Fruit fly (Drosophila melanogaster) whole organism, prepupa: ENCODE results near the gene CG4287.

Source experiments
- CG10631 ChIP-seq: fragments of 200-800 bp; sonication (Bioruptor generic); optimal IDR thresholded peaks from 2 replicates; lab custom pipeline; 2016; ENCODE audit warnings: missing biosample characterization, missing genetic modification characterization
- CG10669 ChIP-seq: fragments of 200-800 bp; sonication (Bioruptor generic); optimal IDR thresholded peaks from 3 replicates; lab custom pipeline; 2018; ENCODE audit warnings: missing biosample characterization, mild to moderate bottlenecking, missing genetic modification characterization, moderate library complexity
- CG15336 ChIP-seq: fragments of 200-800 bp; sonication (Bioruptor generic); IDR thresholded peaks from 2 replicates; pipeline ENCODE4 v1.3.6; 2022; ENCODE audit warnings: missing biosample characterization, missing genetic modification characterization
- CG1621 ChIP-seq: fragments of 200-800 bp; sonication (Bioruptor generic); optimal IDR thresholded peaks from 3 replicates; lab custom pipeline; 2018; ENCODE audit warnings: missing biosample characterization, mild to moderate bottlenecking, missing genetic modification characterization
- CG3032 ChIP-seq: fragments of 200-800 bp; optimal IDR thresholded peaks from 2 replicates; lab custom pipeline; 2019; ENCODE audit warnings: missing biosample characterization, mild to moderate bottlenecking, missing genetic modification characterization, moderate library complexity
- CG32006 ChIP-seq: fragments of 200-800 bp; sonication (Bioruptor generic); optimal IDR thresholded peaks from 3 replicates; lab custom pipeline; 2017; ENCODE audit warnings: missing biosample characterization, mild to moderate bottlenecking, missing genetic modification characterization
- CG34406 ChIP-seq: fragments of 200-800 bp; sonication (Bioruptor generic); optimal IDR thresholded peaks from 3 replicates; lab custom pipeline; 2016; ENCODE audit warnings: missing biosample characterization, missing genetic modification characterization
- CG3919 ChIP-seq: fragments of 200-800 bp; sonication (Bioruptor generic); optimal IDR thresholded peaks from 3 replicates; lab custom pipeline; 2016; ENCODE audit warnings: missing biosample characterization, missing genetic modification characterization
- CG6163 ChIP-seq: fragments of 200-800 bp; sonication (Bioruptor generic); IDR thresholded peaks from 3 replicates; pipeline ENCODE4 v1.3.6; 2022; ENCODE audit warnings: missing biosample characterization, missing genetic modification characterization
- CG6276 ChIP-seq: fragments of 200-800 bp; sonication (Bioruptor generic); optimal IDR thresholded peaks from 2 replicates; lab custom pipeline; 2017; ENCODE audit warnings: missing biosample characterization, mild to moderate bottlenecking, missing genetic modification characterization
- CG6792 ChIP-seq: fragments of 200-800 bp; sonication (Bioruptor generic); optimal IDR thresholded peaks from 3 replicates; lab custom pipeline; 2016; ENCODE audit warnings: missing biosample characterization, missing genetic modification characterization
- CG7368 ChIP-seq: fragments of 200-800 bp; sonication (Bioruptor generic); optimal IDR thresholded peaks from 3 replicates; lab custom pipeline; 2016; ENCODE audit warnings: missing biosample characterization, missing genetic modification characterization
- CG8119 ChIP-seq: fragments of 200-800 bp; sonication (Bioruptor generic); IDR thresholded peaks from 3 replicates; pipeline ENCODE4 v1.3.6; 2022; ENCODE audit warnings: missing biosample characterization, missing genetic modification characterization
- CG8319 ChIP-seq: fragments of 200-800 bp; sonication (Bioruptor generic); optimal IDR thresholded peaks from 3 replicates; lab custom pipeline; 2016; ENCODE audit warnings: missing biosample characterization, missing genetic modification characterization
- CG8632 ChIP-seq: fragments of 200-800 bp; sonication (Bioruptor generic); optimal IDR thresholded peaks from 3 replicates; lab custom pipeline; 2016; ENCODE audit warnings: missing biosample characterization, missing genetic modification characterization
- CG9139 ChIP-seq: fragments of 200-800 bp; sonication (Bioruptor generic); optimal IDR thresholded peaks from 3 replicates; lab custom pipeline; 2017; ENCODE audit warnings: missing biosample characterization, mild to moderate bottlenecking, missing genetic modification characterization
- Eip75B ChIP-seq: fragments of 200-800 bp; sonication (Bioruptor generic); optimal IDR thresholded peaks from 3 replicates; lab custom pipeline; 2016; ENCODE audit warnings: missing biosample characterization, missing genetic modification characterization
- Eip78C ChIP-seq: fragments of 200-800 bp; sonication (Bioruptor generic); peaks from one replicate; lab custom pipeline; 2016; ENCODE audit warnings: missing biosample characterization, missing genetic modification characterization
- Eip93F ChIP-seq: fragments of 200-800 bp; sonication (Bioruptor generic); optimal IDR thresholded peaks from 2 replicates; lab custom pipeline; 2016; ENCODE audit warnings: missing biosample characterization, mild to moderate bottlenecking, missing genetic modification characterization
- Ets21C ChIP-seq: fragments of 200-800 bp; sonication (Bioruptor generic); optimal IDR thresholded peaks from 3 replicates; lab custom pipeline; 2016; ENCODE audit warnings: missing biosample characterization, missing genetic modification characterization
- Ets96B ChIP-seq: fragments of 200-800 bp; optimal IDR thresholded peaks from 2 replicates; lab custom pipeline; 2019; ENCODE audit warnings: missing biosample characterization, mild to moderate bottlenecking, missing genetic modification characterization, moderate library complexity
- Gug ChIP-seq: fragments of 200-800 bp; sonication (Bioruptor generic); IDR thresholded peaks from 2 replicates; pipeline ENCODE4 v1.3.6; 2022; ENCODE audit warnings: missing biosample characterization, missing genetic modification characterization
- Hr38 ChIP-seq: sonication (Bioruptor generic); optimal IDR thresholded peaks from 2 replicates; lab custom pipeline; 2016; ENCODE audit warnings: missing biosample characterization, missing genetic modification characterization
- Hr39 ChIP-seq: fragments of 200-800 bp; sonication (Bioruptor generic); optimal IDR thresholded peaks from 2 replicates; lab custom pipeline; 2016; ENCODE audit warnings: missing biosample characterization, missing genetic modification characterization
- Hr4 ChIP-seq: fragments of 200-800 bp; sonication (Bioruptor generic); optimal IDR thresholded peaks from 3 replicates; lab custom pipeline; 2016; ENCODE audit warnings: missing biosample characterization, missing genetic modification characterization
- Lpt ChIP-seq: fragments of 200-800 bp; sonication (Bioruptor generic); optimal IDR thresholded peaks from 3 replicates; lab custom pipeline; 2016; ENCODE audit warnings: missing biosample characterization, missing genetic modification characterization
- Met ChIP-seq: fragments of 200-800 bp; sonication (Bioruptor generic); optimal IDR thresholded peaks from 3 replicates; lab custom pipeline; 2016; ENCODE audit warnings: missing biosample characterization, missing genetic modification characterization
- Sox102F ChIP-seq: fragments of 200-800 bp; sonication (Bioruptor generic); optimal IDR thresholded peaks from 2 replicates; lab custom pipeline; 2016; ENCODE audit warnings: missing biosample characterization, mild to moderate bottlenecking, missing genetic modification characterization
- Sox14 ChIP-seq: fragments of 200-800 bp; sonication (Bioruptor generic); optimal IDR thresholded peaks from 3 replicates; lab custom pipeline; 2016; ENCODE audit warnings: missing biosample characterization, missing genetic modification characterization
- acj6 ChIP-seq: fragments of 200-800 bp; sonication (Bioruptor generic); optimal IDR thresholded peaks from 3 replicates; lab custom pipeline; 2016; ENCODE audit warnings: missing biosample characterization, missing genetic modification characterization
- cyc ChIP-seq: fragments of 200-800 bp; sonication (Bioruptor generic); optimal IDR thresholded peaks from 3 replicates; lab custom pipeline; 2016; ENCODE audit warnings: missing biosample characterization, missing genetic modification characterization
- dsx ChIP-seq: fragments of 200-800 bp; optimal IDR thresholded peaks from 3 replicates; lab custom pipeline; 2019; ENCODE audit warnings: missing biosample characterization, mild to moderate bottlenecking, missing genetic modification characterization, moderate library complexity; ENCODE audit not compliant: poor library complexity, severe bottlenecking
- eg ChIP-seq: fragments of 200-800 bp; sonication (Bioruptor generic); IDR thresholded peaks from 3 replicates; pipeline ENCODE4 v1.3.6; 2022; ENCODE audit warnings: missing biosample characterization, missing genetic modification characterization
- fkh ChIP-seq: fragments of 200-800 bp; sonication (Bioruptor generic); optimal IDR thresholded peaks from 3 replicates; lab custom pipeline; 2017; ENCODE audit warnings: missing biosample characterization, mild to moderate bottlenecking, missing genetic modification characterization, moderate library complexity
- lz ChIP-seq: fragments of 200-800 bp; sonication (Bioruptor generic); optimal IDR thresholded peaks from 3 replicates; lab custom pipeline; 2016; ENCODE audit warnings: missing biosample characterization, missing genetic modification characterization
- pdm3 ChIP-seq: fragments of 200-800 bp; sonication (Bioruptor generic); optimal IDR thresholded peaks from 3 replicates; lab custom pipeline; 2016; ENCODE audit warnings: missing biosample characterization, missing genetic modification characterization
- salr ChIP-seq, 2 experiments: fragments of 200-800 bp; sonication (Bioruptor generic); optimal IDR thresholded peaks; 3 replicates each; lab custom pipeline; 2016 to 2018; ENCODE audit warnings: missing biosample characterization in 2 of 2, missing genetic modification characterization in 2 of 2, mild to moderate bottlenecking in 1 of 2
- spab ChIP-seq: fragments of 200-800 bp; sonication (Bioruptor generic); optimal IDR thresholded peaks from 2 replicates; lab custom pipeline; 2017; ENCODE audit warnings: missing biosample characterization, mild to moderate bottlenecking, missing genetic modification characterization, missing genetic modification reagents
- svp ChIP-seq: fragments of 200-800 bp; sonication (Bioruptor generic); peaks from one replicate; lab custom pipeline; 2016; ENCODE audit warnings: missing biosample characterization, missing genetic modification characterization

Gene CG4287

DNA sequence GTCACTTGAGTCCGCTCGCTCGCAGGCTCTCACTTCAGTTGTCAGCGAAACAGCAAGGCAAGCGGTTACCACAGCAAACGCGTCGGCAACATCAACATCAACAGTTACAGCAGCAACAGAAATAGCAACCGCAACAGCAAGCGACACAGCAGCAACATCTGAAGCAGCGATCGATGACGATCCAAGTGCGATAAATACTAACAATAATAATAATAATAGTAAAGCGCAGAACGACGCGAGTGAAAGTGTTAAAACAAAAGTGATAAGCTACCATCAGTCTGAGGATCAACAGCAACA, 30.9 kb upstream of the CG4287 start:
- TF ChIP-seq CG8119 (no peak), Met (no peak), CG3919 (GFP tag; lab: Kevin White, UChicago) (peak; percentile 2), Hr4 (no peak), CG8319 (GFP tag; lab: Kevin White, UChicago) (no peak), dsx (GFP tag; lab: Kevin White, UChicago) (no peak), Ets21C (GFP tag; lab: Kevin White, UChicago) (no peak), acj6 (GFP tag; lab: Kevin White, UChicago) (no peak), CG9139 (GFP tag; lab: Kevin White, UChicago) (no peak), CG6792 (GFP tag; lab: Kevin White, UChicago) (no peak), CG6276 (GFP tag; lab: Kevin White, UChicago) (no peak), CG1621 (tag; lab: Kevin White, UChicago) (no peak), Ets96B (tag; lab: Kevin White, UChicago) (no peak), cyc (no peak), Sox102F (GFP tag; lab: Kevin White, UChicago) (no peak), Eip78C (GFP tag; lab: Kevin White, UChicago) (peak; percentile 15), lz (GFP tag; lab: Kevin White, UChicago) (no peak), spab (GFP tag; lab: Kevin White, UChicago) (no peak)
- TF ChIP-seq, all 60 proteins: peak for 2

DNA sequence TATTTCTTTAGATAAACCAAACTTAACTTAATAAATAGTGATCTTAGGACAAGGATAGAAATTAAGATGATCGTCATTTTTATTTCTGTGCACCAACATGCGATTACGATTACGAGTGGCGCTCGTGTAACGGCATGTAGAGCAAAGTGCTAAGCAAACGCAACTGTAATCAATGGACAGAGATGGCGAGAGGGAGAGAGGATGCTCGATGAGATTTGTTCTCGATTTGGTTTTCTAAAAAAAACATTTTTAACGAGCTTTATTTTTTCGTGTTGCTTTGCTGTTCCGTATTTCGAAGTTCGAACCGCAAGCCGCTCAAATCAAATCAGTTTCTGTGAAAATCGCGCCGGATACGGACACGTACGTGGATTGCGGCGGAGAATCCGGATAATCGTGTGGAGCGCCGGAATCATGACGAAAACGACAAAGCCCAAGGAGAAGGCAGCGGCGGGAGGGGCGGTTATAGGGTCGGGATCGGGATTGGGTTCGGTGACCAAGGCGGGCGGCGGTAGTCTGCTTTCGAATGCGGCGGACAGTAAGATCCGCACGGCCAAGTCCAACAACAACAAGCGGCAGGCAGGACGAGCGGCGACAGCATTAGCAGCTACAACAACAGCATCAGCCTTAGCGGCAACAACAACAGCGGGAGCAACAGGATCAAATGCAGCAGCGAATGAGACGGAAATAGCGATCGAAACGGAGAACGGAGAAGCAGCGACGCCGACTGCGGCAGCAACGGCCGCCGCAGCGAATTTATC, 30.3 kb upstream of the CG4287 start:
- TF ChIP-seq CG3032 (no peak), Gug (GFP tag; lab: Robert Waterston, UW) (0 out of 2 replicates have a peak, but pooled peaks have one; percentile 13), eg (GFP tag; lab: Robert Waterston, UW) (peak; percentile 45; the same call in 2 of the 3 replicates), CG6163 (GFP tag; lab: Robert Waterston, UW) (0 out of 3 replicates have a peak, but pooled peaks have one; percentile 8), CG6276 (GFP tag; lab: Kevin White, UChicago) (peak; percentile 18), svp (GFP tag; lab: Kevin White, UChicago) (peak; percentile 95), CG10631 (GFP tag; lab: Kevin White, UChicago) (no peak), CG32006 (GFP tag; lab: Kevin White, UChicago) (peak; percentile 17), Eip75B (GFP tag; lab: Kevin White, UChicago) (no peak)
- TF ChIP-seq, all 60 proteins: peak for 6

DNA sequence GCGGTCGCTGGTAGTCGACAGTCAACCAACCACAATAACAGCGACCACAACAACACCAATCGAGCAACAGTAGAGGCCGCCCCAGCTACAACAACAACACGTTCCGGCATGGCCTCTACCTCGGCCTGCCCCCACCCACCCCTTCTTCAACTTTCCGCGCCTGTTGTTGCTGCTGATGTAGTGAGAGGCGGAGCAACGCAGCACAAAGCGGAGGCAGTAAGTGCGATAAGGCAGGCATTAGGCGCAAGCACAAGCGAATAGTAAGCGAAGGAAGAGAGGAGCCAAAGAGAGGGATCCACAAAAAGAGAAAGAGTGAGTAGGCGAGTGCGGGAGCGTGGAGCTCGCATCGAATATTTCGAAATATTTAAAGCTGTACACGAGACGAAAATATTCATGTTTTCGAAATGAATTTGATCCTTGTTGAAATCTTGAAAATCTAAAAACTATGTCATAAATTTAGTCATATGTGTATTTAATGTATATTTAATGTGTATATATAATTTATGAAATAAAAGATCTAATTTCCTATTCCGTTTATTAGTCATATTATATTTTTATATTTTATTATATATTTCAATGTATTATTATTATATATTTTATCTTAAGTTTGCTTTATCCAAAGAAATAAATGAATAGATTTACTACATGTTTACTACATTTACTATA, 29.6 kb upstream of the CG4287 start:
- peak; percentile 36 for TF ChIP-seq Sox14
- peak; percentile 27 for TF ChIP-seq Lpt
- TF ChIP-seq CG6163 (GFP tag; lab: Robert Waterston, UW): peak; percentile 66; the same call in 2 of the 3 replicates
- no peak for TF ChIP-seq CG10669 (GFP tag; lab: Kevin White, UChicago)
- TF ChIP-seq Hr39 (GFP tag; lab: Kevin White, UChicago): no peak
- TF ChIP-seq CG3032: peak; percentile 3
- peak; percentile 50 for TF ChIP-seq fkh (GFP tag; lab: Kevin White, UChicago)
- TF ChIP-seq CG15336: peak; percentile 60
- TF ChIP-seq CG7368 (GFP tag; lab: Kevin White, UChicago): no peak
- TF ChIP-seq Hr38: no peak
- TF ChIP-seq CG8632 (GFP tag; lab: Kevin White, UChicago): peak; percentile 4
- TF ChIP-seq CG10631 (GFP tag; lab: Kevin White, UChicago): no peak
- peak; percentile 29 for TF ChIP-seq Ets96B (tag; lab: Kevin White, UChicago)
- TF ChIP-seq pdm3 (GFP tag; lab: Kevin White, UChicago): no peak
- no peak for TF ChIP-seq Eip93F (GFP tag; lab: Kevin White, UChicago)
- peak; percentile 72 for TF ChIP-seq Eip78C (GFP tag; lab: Kevin White, UChicago)
- peak; percentile 72 for TF ChIP-seq svp (GFP tag; lab: Kevin White, UChicago)
- peak; percentile 29 for TF ChIP-seq dsx (GFP tag; lab: Kevin White, UChicago)
- TF ChIP-seq CG1621 (tag; lab: Kevin White, UChicago): peak; percentile 6
- peak; percentile 6 for TF ChIP-seq CG34406 (GFP tag; lab: Kevin White, UChicago)
- peak; percentile 52; the same call in 1 of the 3 replicates for TF ChIP-seq CG8119
- TF ChIP-seq Gug (GFP tag; lab: Robert Waterston, UW): no peak
- peak; percentile 71 for TF ChIP-seq eg (GFP tag; lab: Robert Waterston, UW)
- peak; percentile 41 for TF ChIP-seq CG3919 (GFP tag; lab: Kevin White, UChicago)
- TF ChIP-seq salr (GFP tag; optimal IDR thresholded peaks at IDR 0.05; lab: Kevin White, UChicago): no peak
